Worm (Caenorhabditis elegans): ENCODE data around the gene R07E5.5.

R07E5.5 gene

ce11 chrIII:4384487-4384886 is 12.7 kb upstream of the R07E5.5 start, which contains the start of gene pals-28:
Gene pals-28 (plus strand): TSS chrIII:4384787.
- TF ChIP-seq lsy-2 (tag; optimal IDR thresholded peaks at IDR 0.05) (no peak), ztf-11 (tag; optimal IDR thresholded peaks at IDR 0.05) (no peak), nhr-10 (tag; optimal IDR thresholded peaks at IDR 0.05) (no peak), R02D3.7 (tag; optimal IDR thresholded peaks at IDR 0.05) (no peak)

- TF ChIP-seq skn-1 (tag; optimal IDR thresholded peaks at IDR 0.05) = no peak
- TF ChIP-seq nhr-21 (tag; optimal IDR thresholded peaks at IDR 0.05) = no peak
- TF ChIP-seq ceh-82 (tag; optimal IDR thresholded peaks at IDR 0.05) = no peak
- TF ChIP-seq nhr-129 (tag; optimal IDR thresholded peaks at IDR 0.05) = no peak
- no peak for TF ChIP-seq ama-1 (optimal IDR thresholded peaks at IDR 0.05)
- TF ChIP-seq nhr-12 (tag; optimal IDR thresholded peaks at IDR 0.05) = no peak
- TF ChIP-seq sem-4 (tag; optimal IDR thresholded peaks at IDR 0.05) = no peak
- no peak for TF ChIP-seq elt-3 (tag; optimal IDR thresholded peaks at IDR 0.05)
- TF ChIP-seq lin-13 (GFP tag; optimal IDR thresholded peaks at IDR 0.05) = no peak
- no peak for TF ChIP-seq nhr-237 (tag; optimal IDR thresholded peaks at IDR 0.05)
- no peak for TF ChIP-seq nhr-23 (tag; optimal IDR thresholded peaks at IDR 0.05)
- no peak for TF ChIP-seq snpc-4 (tag; optimal IDR thresholded peaks at IDR 0.05)
- no peak for TF ChIP-seq nhr-10 (tag; optimal IDR thresholded peaks at IDR 0.05)
- TF ChIP-seq elt-1 (tag; optimal IDR thresholded peaks at IDR 0.05) = no peak
- TF ChIP-seq C34F6.9 (tag; optimal IDR thresholded peaks at IDR 0.05) = no peak
These were observed 6.8 kb upstream of the R07E5.5 start for ce11 chrIII:4390421-4390820.

DNA sequence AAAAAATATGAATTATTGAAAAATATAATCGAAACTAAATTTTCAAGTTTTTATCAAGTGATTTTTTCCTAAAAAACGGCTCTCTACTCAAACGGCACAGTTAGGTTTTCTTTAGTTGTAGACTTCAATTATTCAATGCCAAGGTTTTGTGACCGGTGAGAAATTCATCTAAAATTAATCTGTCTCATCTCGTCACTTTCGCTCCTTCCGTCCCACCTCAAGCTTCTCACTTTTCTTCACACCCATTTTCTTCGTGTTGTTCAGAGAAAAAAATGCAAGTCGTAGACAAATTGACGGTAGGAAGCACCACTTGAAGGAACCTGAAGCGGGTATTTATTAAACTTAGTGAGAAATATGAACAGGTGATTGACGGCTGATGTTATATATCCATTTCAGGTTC is 5.9 kb upstream of the R07E5.5 start:
- peak; percentile 66 for TF ChIP-seq blmp-1 (tag; optimal IDR thresholded peaks at IDR 0.05; ENCODE audit: insufficient read depth)
- TF ChIP-seq ztf-1 (GFP tag; conservative IDR thresholded peaks at IDR 0.05) = no peak
- TF ChIP-seq nhr-10 (tag; optimal IDR thresholded peaks at IDR 0.05) = no peak

DNA sequence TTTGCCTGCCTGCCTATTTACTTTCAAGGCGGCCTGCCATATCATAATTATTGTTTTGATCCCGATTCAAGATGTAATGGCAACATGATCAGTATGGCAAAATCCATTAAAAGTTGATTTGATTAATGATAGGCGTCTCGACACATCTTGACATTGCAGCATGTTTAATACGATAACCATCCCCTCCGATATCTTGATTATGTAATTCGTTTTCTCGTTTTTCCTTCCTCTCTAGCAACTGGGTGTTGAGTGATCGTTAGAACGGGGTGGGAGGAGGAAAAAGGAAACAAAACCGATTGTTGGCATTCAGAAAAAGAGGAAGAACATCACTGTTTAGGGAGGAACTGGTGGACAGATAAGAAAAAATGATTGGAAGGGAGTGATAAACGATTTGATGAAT is 5.3 kb upstream of the R07E5.5 start:
- peak; percentile 12 for TF ChIP-seq ceh-16 (tag; optimal IDR thresholded peaks at IDR 0.05)
- TF ChIP-seq Y55F3AM.14 (GFP tag; optimal IDR thresholded peaks at IDR 0.05) = no peak
- TF ChIP-seq nhr-129 (tag; optimal IDR thresholded peaks at IDR 0.05) = no peak
- no peak for TF ChIP-seq sma-9 (GFP tag; optimal IDR thresholded peaks at IDR 0.05)
- TF ChIP-seq sma-9 (tag; optimal IDR thresholded peaks at IDR 0.05) = no peak
- no peak for TF ChIP-seq nhr-23 (tag; optimal IDR thresholded peaks at IDR 0.05)
- no peak for TF ChIP-seq lsy-2 (tag; optimal IDR thresholded peaks at IDR 0.05)
- no peak for TF ChIP-seq R02D3.7 (tag; optimal IDR thresholded peaks at IDR 0.05)
- no peak for TF ChIP-seq ceh-82 (tag; optimal IDR thresholded peaks at IDR 0.05)
- no peak for TF ChIP-seq nhr-6 (tag; optimal IDR thresholded peaks at IDR 0.05)

DNA sequence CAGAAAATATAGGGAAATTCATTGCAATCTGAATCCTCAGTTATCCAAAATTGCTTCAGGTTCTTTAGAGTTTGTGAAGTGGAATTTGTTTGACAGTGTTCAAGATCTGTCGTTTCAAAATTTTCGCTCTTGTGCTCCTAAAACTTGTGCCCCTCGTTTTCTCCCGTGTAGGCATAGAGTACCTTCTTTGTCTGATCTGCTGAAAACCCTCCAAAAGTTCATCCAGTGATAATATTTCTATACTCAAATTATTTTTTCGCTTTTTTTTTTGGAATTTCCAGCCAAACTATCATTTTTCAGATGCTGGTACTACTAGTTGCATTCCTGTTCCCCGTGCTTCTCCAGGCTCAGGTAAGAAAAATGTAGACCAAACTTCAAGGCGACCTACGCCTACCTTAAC is 2.7 kb upstream of the R07E5.5 start, which contains the start of gene R07E5.4:
R07E5.4 (plus strand) TSS at position 301 of the 400 bp plus-strand sequence.
- TF ChIP-seq ama-1 (optimal IDR thresholded peaks at IDR 0.05) (no peak), ztf-1 (GFP tag; conservative IDR thresholded peaks at IDR 0.05) (no peak), lin-39 (tag; optimal IDR thresholded peaks at IDR 0.05) (no peak), dmd-4 (tag; optimal IDR thresholded peaks at IDR 0.05) (no peak), nhr-12 (tag; optimal IDR thresholded peaks at IDR 0.05) (no peak), crh-2 (tag; optimal IDR thresholded peaks at IDR 0.05) (no peak), unc-62 (GFP tag; optimal IDR thresholded peaks at IDR 0.05) (no peak), elt-3 (tag; optimal IDR thresholded peaks at IDR 0.05) (no peak), blmp-1 (tag; optimal IDR thresholded peaks at IDR 0.05; ENCODE audit: insufficient read depth) (no peak), nhr-10 (tag; optimal IDR thresholded peaks at IDR 0.05) (no peak), zag-1 (tag; optimal IDR thresholded peaks at IDR 0.05) (no peak), egl-27 (tag; optimal IDR thresholded peaks at IDR 0.05) (no peak), ZK546.5 (tag; optimal IDR thresholded peaks at IDR 0.05) (no peak)

DNA sequence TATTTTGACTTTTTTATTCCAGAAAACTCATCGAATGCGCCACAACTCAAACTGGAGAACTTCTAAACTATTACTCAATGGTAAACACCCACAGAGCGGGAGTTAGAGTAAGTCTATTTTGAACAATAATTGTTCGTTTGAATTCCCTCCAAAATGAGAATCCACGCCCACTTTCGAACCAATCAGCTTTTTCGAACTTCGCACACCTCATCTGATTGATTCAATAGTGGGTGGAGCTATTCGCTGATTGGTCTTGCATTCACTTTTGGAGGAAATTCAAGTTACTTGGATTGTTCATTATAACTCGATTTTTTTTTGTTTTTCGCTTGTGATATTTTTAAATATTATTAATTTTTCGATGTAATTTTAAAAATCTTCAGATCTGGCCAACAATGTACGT is 1.4 kb upstream of the R07E5.5 start:
- no peak for TF ChIP-seq R02D3.7 (tag; optimal IDR thresholded peaks at IDR 0.05)
- no peak for TF ChIP-seq elt-3 (tag; optimal IDR thresholded peaks at IDR 0.05)
- TF ChIP-seq unc-39 (tag; optimal IDR thresholded peaks at IDR 0.05) = no peak
- no peak for TF ChIP-seq nhr-237 (tag; optimal IDR thresholded peaks at IDR 0.05)
- TF ChIP-seq zag-1 (tag; optimal IDR thresholded peaks at IDR 0.05) = no peak
- TF ChIP-seq ceh-82 (tag; optimal IDR thresholded peaks at IDR 0.05) = no peak
- no peak for TF ChIP-seq nhr-23 (tag; optimal IDR thresholded peaks at IDR 0.05)
- TF ChIP-seq sem-4 (tag; optimal IDR thresholded peaks at IDR 0.05) = no peak
- TF ChIP-seq snpc-4 (tag; optimal IDR thresholded peaks at IDR 0.05) = no peak
- no peak for TF ChIP-seq C34F6.9 (tag; optimal IDR thresholded peaks at IDR 0.05)
- no peak for TF ChIP-seq elt-1 (tag; optimal IDR thresholded peaks at IDR 0.05)
- no peak for TF ChIP-seq mab-5 (tag; optimal IDR thresholded peaks at IDR 0.05)
- no peak for TF ChIP-seq egl-27 (tag; optimal IDR thresholded peaks at IDR 0.05)
- no peak for TF ChIP-seq ztf-1 (GFP tag; conservative IDR thresholded peaks at IDR 0.05)
